Fruit fly (Drosophila melanogaster) Kc167 (cell line): ENCODE data around the gene Vha100-4.

Experiments
- insv ChIP-seq: fragments of >200 bp; optimal IDR thresholded peaks from 3 replicates; lab custom pipeline; 2018; ENCODE audit warnings: missing external identifiers
- ttk ChIP-seq: sonication (Bioruptor generic); optimal IDR thresholded peaks from 2 replicates; lab custom pipeline; 2017; ENCODE audit warnings: missing external identifiers

DNA sequence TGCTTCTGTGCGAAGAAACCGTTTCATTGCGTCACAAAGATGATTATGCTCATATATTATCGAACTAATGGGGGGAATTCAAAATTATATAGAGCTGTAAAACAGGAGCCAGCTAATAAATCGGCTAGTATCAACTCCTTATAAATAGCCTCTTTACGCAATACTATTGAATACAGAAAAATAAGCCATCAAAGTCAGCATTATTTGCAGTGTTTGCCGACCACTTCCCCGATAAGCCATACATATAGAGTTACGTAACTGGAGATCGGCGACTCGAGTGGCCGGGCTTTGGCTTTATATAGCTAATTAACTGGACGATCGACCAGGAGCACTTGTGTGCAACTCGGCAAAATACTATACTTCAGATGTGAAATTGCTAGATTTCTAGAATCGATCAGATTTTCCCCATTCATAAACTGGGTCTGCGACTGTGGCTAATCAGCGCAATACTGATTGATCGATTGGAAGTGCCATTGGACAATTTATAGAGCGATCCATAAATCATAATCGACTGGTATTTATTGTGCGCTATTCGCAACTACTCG is 8.3 kb upstream of the Vha100-4 start:
- TF ChIP-seq ttk (lab: Kevin White, UChicago) = no peak
- TF ChIP-seq insv (lab: Kevin White, UChicago) = no peak
